Fruit fly (Drosophila melanogaster) whole organism, embryonic: ENCODE results near the gene CG31126.

Experiments used
- Antp ChIP-seq: fragments of 200-800 bp; sonication (Bioruptor generic); optimal IDR thresholded peaks from 3 replicates; lab custom pipeline; 2016; ENCODE audit warnings: missing biosample characterization, missing genetic modification characterization
- Blimp-1 ChIP-seq: fragments of 200-800 bp; sonication (Bioruptor generic); optimal IDR thresholded peaks from 3 replicates; lab custom pipeline; 2018; ENCODE audit warnings: missing biosample characterization, missing genetic modification characterization, mild to moderate bottlenecking, moderate library complexity, missing genetic modification reagents
- CG11504 ChIP-seq: fragments of 200-800 bp; sonication (Bioruptor generic); optimal IDR thresholded peaks from 3 replicates; lab custom pipeline; 2019; ENCODE audit warnings: missing biosample characterization, mild to moderate bottlenecking, missing genetic modification characterization, moderate library complexity
- CG11723 ChIP-seq: fragments of 200-800 bp; sonication (Bioruptor generic); optimal IDR thresholded peaks from 2 replicates; lab custom pipeline; 2017; ENCODE audit warnings: missing biosample characterization, mild to moderate bottlenecking, missing genetic modification characterization
- CG15269 ChIP-seq: fragments of 200-800 bp; sonication (Bioruptor generic); optimal IDR thresholded peaks from 2 replicates; lab custom pipeline; 2018; ENCODE audit warnings: missing biosample characterization, mild to moderate bottlenecking, missing genetic modification characterization, moderate library complexity
- CG1602 ChIP-seq: fragments of 200-800 bp; sonication (Bioruptor generic); optimal IDR thresholded peaks from 3 replicates; lab custom pipeline; 2016; ENCODE audit warnings: missing biosample characterization, missing genetic modification characterization
- CG17829 ChIP-seq: fragments of 200-800 bp; optimal IDR thresholded peaks from 2 replicates; lab custom pipeline; 2019; ENCODE audit warnings: missing biosample characterization, mild to moderate bottlenecking, missing genetic modification characterization, moderate library complexity
- CG1832 ChIP-seq: fragments of 200-800 bp; sonication (Bioruptor generic); optimal IDR thresholded peaks from 2 replicates; lab custom pipeline; 2017; ENCODE audit warnings: missing biosample characterization, mild to moderate bottlenecking, missing genetic modification characterization, inconsistent platforms
- CG18476 ChIP-seq: fragments of 200-800 bp; sonication (Bioruptor generic); optimal IDR thresholded peaks from 2 replicates; lab custom pipeline; 2016; ENCODE audit warnings: missing biosample characterization, mild to moderate bottlenecking, missing genetic modification characterization
- CG18619 ChIP-seq: fragments of 200-800 bp; sonication (Bioruptor generic); optimal IDR thresholded peaks from 3 replicates; lab custom pipeline; 2017; ENCODE audit warnings: missing biosample characterization, mild to moderate bottlenecking, missing genetic modification characterization
- CG32772 ChIP-seq: fragments of 200-800 bp; sonication (Bioruptor generic); IDR thresholded peaks from 2 replicates; pipeline ENCODE4 v1.3.6; 2022; ENCODE audit warnings: missing biosample characterization, missing genetic modification characterization
- CG34422 ChIP-seq: fragments of 200-800 bp; sonication (Bioruptor generic); IDR thresholded peaks from 3 replicates; pipeline ENCODE4 v1.3.6; 2022; ENCODE audit warnings: missing biosample characterization, missing genetic modification characterization
- CG42726 ChIP-seq: fragments of 200-800 bp; sonication (Bioruptor generic); IDR thresholded peaks from 2 replicates; pipeline ENCODE4 v1.3.6; 2022; ENCODE audit warnings: missing biosample characterization, missing genetic modification characterization; ENCODE audit not compliant: partially characterized antibody
- CG4617 ChIP-seq: fragments of 200-800 bp; sonication (Bioruptor generic); optimal IDR thresholded peaks from 3 replicates; lab custom pipeline; 2016; ENCODE audit warnings: missing biosample characterization, missing genetic modification characterization, borderline replicate concordance
- CG7839 ChIP-seq: fragments of 200-800 bp; sonication (Bioruptor generic); optimal IDR thresholded peaks from 3 replicates; lab custom pipeline; 2018; ENCODE audit warnings: missing biosample characterization, mild to moderate bottlenecking, missing genetic modification characterization, moderate library complexity
- CG8765 ChIP-seq: fragments of 200-800 bp; sonication (Bioruptor generic); IDR thresholded peaks from 2 replicates; pipeline ENCODE4 v1.3.6; 2022; ENCODE audit warnings: missing biosample characterization, missing genetic modification characterization
- Dll ChIP-seq: fragments of 200-800 bp; sonication (Bioruptor generic); IDR thresholded peaks from 4 replicates; pipeline ENCODE4 v1.3.6; 2022; ENCODE audit warnings: missing biosample characterization, missing genetic modification characterization; ENCODE audit not compliant: partially characterized antibody
- H15 ChIP-seq: fragments of 200-800 bp; sonication (Bioruptor generic); IDR thresholded peaks from 3 replicates; pipeline ENCODE4 v1.3.6; 2022; ENCODE audit warnings: missing biosample characterization, missing genetic modification characterization
- HLH54F ChIP-seq: fragments of 200-800 bp; sonication (Bioruptor generic); optimal IDR thresholded peaks from 3 replicates; lab custom pipeline; 2016; ENCODE audit warnings: missing biosample characterization, missing genetic modification characterization
- Lhr ChIP-seq: fragments of 200-800 bp; sonication (Bioruptor generic); optimal IDR thresholded peaks from 3 replicates; lab custom pipeline; 2017; ENCODE audit warnings: mild to moderate bottlenecking, missing biosample characterization, missing genetic modification reagents, missing genetic modification characterization
- Pdp1 ChIP-seq, 2 experiments: fragments of 200-800 bp; sonication (Bioruptor generic); optimal IDR thresholded peaks; 3 replicates each; lab custom pipeline; 2016; ENCODE audit warnings: missing biosample characterization in 2 of 2, missing genetic modification characterization in 2 of 2, mild to moderate bottlenecking in 1 of 2, moderate library complexity in 1 of 2
- Scr ChIP-seq: fragments of 200-800 bp; sonication (Bioruptor generic); IDR thresholded peaks from 2 replicates; pipeline ENCODE4 v1.3.6; 2022; ENCODE audit warnings: missing biosample characterization, missing genetic modification characterization; ENCODE audit not compliant: partially characterized antibody
- Sin3A ChIP-seq: fragments of >200 bp; optimal IDR thresholded peaks from 2 replicates; lab custom pipeline; 2018
- Sox100B ChIP-seq: fragments of 200-800 bp; sonication (Bioruptor generic); optimal IDR thresholded peaks from 3 replicates; lab custom pipeline; 2018; ENCODE audit warnings: missing biosample characterization, mild to moderate bottlenecking, missing genetic modification characterization
- Sox102F ChIP-seq: fragments of 200-800 bp; sonication (Bioruptor generic); optimal IDR thresholded peaks from 2 replicates; lab custom pipeline; 2018; ENCODE audit warnings: missing biosample characterization, mild to moderate bottlenecking, missing genetic modification characterization, moderate library complexity
- al ChIP-seq: fragments of 200-800 bp; sonication (Bioruptor generic); IDR thresholded peaks from 2 replicates; pipeline ENCODE4 v1.3.6; 2022; ENCODE audit warnings: missing biosample characterization, missing genetic modification characterization
- ap ChIP-seq: fragments of 200-800 bp; sonication (Bioruptor generic); IDR thresholded peaks from 2 replicates; pipeline ENCODE4 v1.3.6; 2022; ENCODE audit warnings: missing biosample characterization, missing genetic modification characterization
- br ChIP-seq: fragments of >200 bp; optimal IDR thresholded peaks from 2 replicates; lab custom pipeline; 2017
- dm ChIP-seq: fragments of 200-800 bp; sonication (Bioruptor generic); optimal IDR thresholded peaks from 3 replicates; lab custom pipeline; 2016; ENCODE audit warnings: missing biosample characterization, missing genetic modification characterization
- emc ChIP-seq: fragments of 200-800 bp; sonication (Bioruptor generic); optimal IDR thresholded peaks from 2 replicates; lab custom pipeline; 2016; ENCODE audit warnings: missing biosample characterization, missing genetic modification characterization
- eve ChIP-seq, 2 experiments: fragments of >200 bp; optimal IDR thresholded peaks; 2 replicates each; lab custom pipeline; 2017; ENCODE audit warnings: missing biosample characterization in 2 of 2, missing genetic modification characterization in 2 of 2
- ewg ChIP-seq: fragments of 200-800 bp; sonication (Bioruptor generic); optimal IDR thresholded peaks from 3 replicates; lab custom pipeline; 2017; ENCODE audit warnings: mild to moderate bottlenecking, missing biosample characterization, missing genetic modification reagents, missing genetic modification characterization
- fd3F ChIP-seq: fragments of 200-800 bp; sonication (Bioruptor generic); optimal IDR thresholded peaks from 2 replicates; lab custom pipeline; 2018; ENCODE audit warnings: missing biosample characterization, mild to moderate bottlenecking, missing genetic modification characterization, moderate library complexity
- gfzf ChIP-seq: fragments of 200-800 bp; sonication (Bioruptor generic); optimal IDR thresholded peaks from 2 replicates; lab custom pipeline; 2016; ENCODE audit warnings: missing biosample characterization, mild to moderate bottlenecking, missing genetic modification characterization, moderate library complexity
- ham ChIP-seq: fragments of 200-800 bp; sonication (Bioruptor generic); IDR thresholded peaks from 2 replicates; pipeline ENCODE4 v1.3.6; 2022; ENCODE audit warnings: missing biosample characterization, missing genetic modification characterization
- jumu ChIP-seq: fragments of 200-800 bp; sonication (Bioruptor generic); optimal IDR thresholded peaks from 3 replicates; lab custom pipeline; 2016; ENCODE audit warnings: missing biosample characterization, missing genetic modification characterization
- odd ChIP-seq: fragments of 200-800 bp; sonication (Bioruptor generic); optimal IDR thresholded peaks from 2 replicates; lab custom pipeline; 2017; ENCODE audit warnings: missing biosample characterization, mild to moderate bottlenecking, missing genetic modification characterization
- pfk ChIP-seq: fragments of 200-800 bp; sonication (Bioruptor generic); optimal IDR thresholded peaks from 2 replicates; lab custom pipeline; 2018; ENCODE audit warnings: missing biosample characterization, mild to moderate bottlenecking, missing genetic modification characterization, moderate library complexity
- pros ChIP-seq: fragments of 200-800 bp; sonication (Bioruptor generic); optimal IDR thresholded peaks from 3 replicates; lab custom pipeline; 2019; ENCODE audit warnings: missing biosample characterization, mild to moderate bottlenecking, missing genetic modification characterization, moderate library complexity
- scrt ChIP-seq: fragments of 200-800 bp; sonication (Bioruptor generic); optimal IDR thresholded peaks from 2 replicates; lab custom pipeline; 2018; ENCODE audit warnings: missing biosample characterization, mild to moderate bottlenecking, missing genetic modification characterization, moderate library complexity
- sim ChIP-seq: fragments of 200-800 bp; sonication (Bioruptor generic); IDR thresholded peaks from 2 replicates; pipeline ENCODE4 v1.3.6; 2022; ENCODE audit warnings: missing biosample characterization, missing genetic modification characterization
- sisA ChIP-seq: fragments of 200-800 bp; sonication (Bioruptor generic); IDR thresholded peaks from 2 replicates; pipeline ENCODE4 v1.3.6; 2022; ENCODE audit warnings: missing biosample characterization, missing genetic modification characterization
- ssp ChIP-seq: fragments of 200-800 bp; sonication (Bioruptor generic); IDR thresholded peaks from 2 replicates; pipeline ENCODE4 v1.3.6; 2022; ENCODE audit warnings: missing biosample characterization, missing genetic modification characterization
- tgo ChIP-seq: fragments of 200-800 bp; sonication (Bioruptor generic); IDR thresholded peaks from 3 replicates; pipeline ENCODE4 v1.3.6; 2022; ENCODE audit warnings: missing biosample characterization, missing genetic modification characterization
- toy ChIP-seq: fragments of 200-800 bp; sonication (Bioruptor generic); IDR thresholded peaks from 2 replicates; pipeline ENCODE4 v1.3.6; 2022; ENCODE audit warnings: missing biosample characterization, missing genetic modification characterization
- vnd ChIP-seq: fragments of 200-800 bp; sonication (Bioruptor generic); IDR thresholded peaks from 3 replicates; pipeline ENCODE4 v1.3.6; 2022; ENCODE audit warnings: missing biosample characterization, missing genetic modification characterization; ENCODE audit not compliant: partially characterized antibody

Gene CG31126

DNA sequence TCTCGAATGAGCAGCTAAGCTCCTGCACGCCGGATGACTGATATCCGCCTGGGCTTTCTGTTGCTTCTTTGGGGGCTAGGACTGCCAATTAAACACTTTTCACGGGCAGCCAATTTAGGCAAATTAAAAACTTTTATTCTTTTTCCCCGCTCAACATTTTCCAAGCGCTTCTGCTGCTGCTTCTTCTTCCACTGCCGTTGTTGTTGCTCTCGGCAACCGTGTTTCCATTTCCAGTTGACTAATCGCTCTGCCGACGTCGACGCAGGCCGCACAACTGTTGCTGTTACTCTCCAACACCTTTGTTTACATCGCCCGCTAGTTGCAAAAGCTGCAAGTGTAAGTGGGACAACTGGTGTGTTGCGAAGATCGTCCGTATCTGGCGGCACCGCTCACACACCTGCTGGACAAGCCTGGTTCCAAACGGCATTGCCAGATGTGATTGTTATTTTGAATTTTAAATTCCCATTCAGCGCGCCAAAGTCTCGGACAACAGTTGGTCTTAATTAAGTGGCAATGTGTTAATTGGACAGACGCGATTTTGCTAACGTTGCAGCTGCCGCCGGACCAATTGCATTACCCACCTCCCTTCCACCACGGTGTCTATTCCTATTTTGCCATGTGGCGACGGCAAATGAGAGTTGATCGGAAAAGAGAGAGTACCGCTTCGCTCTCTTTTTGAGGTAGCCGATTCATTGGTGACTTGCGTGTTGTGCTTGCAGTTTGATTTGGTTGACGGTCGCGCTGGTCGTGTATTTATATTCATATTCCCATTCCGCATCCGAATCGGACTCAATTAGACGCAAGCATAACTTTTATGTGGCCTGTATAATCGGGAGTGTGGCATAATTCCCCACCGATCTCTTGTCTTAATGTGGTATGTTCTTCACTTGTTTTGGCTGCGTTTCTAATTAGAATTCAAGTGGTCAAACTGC is 29.3 kb upstream of the CG31126 start, which contains the start of gene Wsck (continued):
- TF ChIP-seq CG32772 (GFP tag; lab: Robert Waterston, UW) (no peak), sisA (GFP tag; lab: Robert Waterston, UW) (no peak), Sox100B (GFP tag; lab: Kevin White, UChicago) (no peak), CG1832 (peak; percentile 96), Antp (no peak), CG11504 (tag; lab: Kevin White, UChicago) (no peak), CG8765 (GFP tag; lab: Robert Waterston, UW) (no peak), Blimp-1 (GFP tag; lab: Kevin White, UChicago) (no peak), CG17829 (tag; lab: Kevin White, UChicago) (peak; percentile 21), vnd (GFP tag; lab: Robert Waterston, UW) (no peak), emc (no peak), pros (peak; percentile 13), fd3F (no peak), HLH54F (no peak), Scr (GFP tag; lab: Robert Waterston, UW) (peak; percentile 36; the same call in 1 of the 2 replicates), br (no peak)

DNA sequence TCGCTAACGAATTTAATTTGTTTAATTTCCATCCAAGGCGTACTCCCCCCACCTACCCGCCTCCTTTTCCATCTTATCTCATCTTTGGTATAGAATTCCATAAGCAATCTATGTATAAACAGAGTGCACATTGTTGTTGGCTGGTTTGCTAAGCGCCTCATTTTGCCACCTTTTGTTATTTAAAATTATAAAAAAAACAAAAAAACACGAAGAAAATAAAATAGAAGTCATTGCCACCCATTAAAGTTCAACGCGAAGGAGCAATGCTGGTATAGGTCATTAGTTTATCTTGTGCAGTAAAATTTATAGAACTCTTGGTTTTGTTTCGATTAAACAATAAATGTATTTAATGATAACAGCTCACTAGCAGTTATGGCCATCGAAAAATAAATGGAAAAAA is 25.1 kb upstream of the CG31126 start:
- TF ChIP-seq dm (GFP tag; lab: Kevin White, UChicago) (no peak), Lhr (GFP tag; lab: Kevin White, UChicago) (no peak), CG15269 (tag; lab: Kevin White, UChicago) (no peak), CG1602 (GFP tag; lab: Kevin White, UChicago) (no peak), gfzf (GFP tag; lab: Kevin White, UChicago) (no peak), CG8765 (GFP tag; lab: Robert Waterston, UW) (no peak), Sin3A (no peak), eve (GFP tag; optimal IDR thresholded peaks at IDR 0.05; lab: Kevin White, UChicago) (no peak), Sox102F (GFP tag; lab: Kevin White, UChicago) (no peak), ssp (GFP tag; lab: Robert Waterston, UW) (no peak), al (GFP tag; lab: Robert Waterston, UW) (no peak), CG18619 (GFP tag; lab: Kevin White, UChicago) (no peak)

DNA sequence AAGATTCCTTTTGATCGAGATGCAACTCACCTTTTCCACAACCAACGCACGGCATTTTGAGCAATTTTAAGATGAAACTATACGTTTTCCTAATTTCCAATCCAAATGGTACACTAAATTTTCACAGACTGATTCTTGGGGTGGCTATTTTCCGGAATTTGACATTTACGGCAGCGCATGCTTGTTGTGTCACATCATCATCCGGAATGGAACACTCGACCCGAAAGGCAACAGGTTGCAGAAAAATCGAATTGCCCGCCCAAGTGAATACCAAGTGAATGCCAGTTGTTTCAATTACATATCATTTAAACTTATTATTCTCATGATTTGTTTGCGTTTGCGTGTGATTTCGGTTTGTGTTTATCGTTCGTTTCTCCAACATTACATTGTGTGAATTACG is 24.5 kb upstream of the CG31126 start, which contains the start of gene MtnF:
TSS of gene MtnF (minus strand) at position 209 of the 400 bp plus-strand sequence.
- no peak for TF ChIP-seq odd (GFP tag; lab: Kevin White, UChicago)
- peak; percentile 69 for TF ChIP-seq ewg (GFP tag; lab: Kevin White, UChicago)
- no peak for TF ChIP-seq ap (GFP tag; lab: Robert Waterston, UW)
- TF ChIP-seq sim (GFP tag; lab: Robert Waterston, UW) = no peak
- peak; percentile 93 for TF ChIP-seq scrt (GFP tag; lab: Kevin White, UChicago)

DNA sequence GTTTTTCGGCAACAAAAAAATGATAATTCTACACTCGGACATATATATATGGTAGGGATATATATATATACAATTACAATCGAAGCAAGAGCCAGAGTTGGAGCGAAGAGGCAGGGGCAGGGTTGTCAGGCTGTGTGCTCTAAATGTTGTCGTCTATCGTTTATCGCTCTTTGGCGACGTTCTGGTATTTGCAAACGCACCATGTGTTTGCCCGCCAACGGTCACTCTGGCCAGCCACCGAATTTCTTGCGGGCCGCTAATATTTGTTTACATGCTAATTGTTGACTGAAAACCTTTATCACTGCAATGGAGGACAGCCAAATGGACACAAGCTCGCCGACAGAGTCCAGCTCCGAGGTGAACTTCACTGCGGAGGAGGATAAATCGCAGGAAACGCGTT is 9.5 kb upstream of the CG31126 start, which contains the start of the genes puf and ash2:
TSS of gene puf (minus strand) at position 121 of the 400 bp plus-strand sequence.
TSS of gene ash2 (plus strand) at position 203 of the 400 bp plus-strand sequence.
- TF ChIP-seq jumu = no peak
- TF ChIP-seq toy (GFP tag; lab: Robert Waterston, UW) = no peak
- TF ChIP-seq tgo (GFP tag; lab: Robert Waterston, UW) = no peak
- TF ChIP-seq ham (GFP tag; lab: Robert Waterston, UW) = no peak
- no peak for TF ChIP-seq CG7839 (tag; lab: Kevin White, UChicago)
- no peak for TF ChIP-seq H15 (GFP tag; lab: Robert Waterston, UW)
- peak; percentile 91 for TF ChIP-seq CG34422
- TF ChIP-seq CG18476 = no peak
- TF ChIP-seq pfk (GFP tag; lab: Kevin White, UChicago) = no peak
- no peak for TF ChIP-seq Pdp1 (GFP tag; optimal IDR thresholded peaks at IDR 0.05; lab: Kevin White, UChicago)
- peak; percentile 63 for TF ChIP-seq CG42726 (GFP tag; lab: Robert Waterston, UW)
- TF ChIP-seq CG4617 (GFP tag; lab: Kevin White, UChicago) = peak; percentile 73
- TF ChIP-seq CG11723 (GFP tag; lab: Kevin White, UChicago) = no peak
- peak; percentile 55; the same call in 3 of the 4 replicates for TF ChIP-seq Dll (GFP tag; lab: Robert Waterston, UW)
